Fruit fly (Drosophila melanogaster) Kc167 (cell line): ENCODE results near the gene arm.

ENCODE experiments used
- insv ChIP-seq: fragments of >200 bp; optimal IDR thresholded peaks from 3 replicates; lab custom pipeline; 2018; ENCODE audit warnings: missing external identifiers
- psq ChIP-seq: fragments of >200 bp; optimal IDR thresholded peaks from 2 replicates; lab custom pipeline; 2017; ENCODE audit warnings: missing external identifiers

DNA sequence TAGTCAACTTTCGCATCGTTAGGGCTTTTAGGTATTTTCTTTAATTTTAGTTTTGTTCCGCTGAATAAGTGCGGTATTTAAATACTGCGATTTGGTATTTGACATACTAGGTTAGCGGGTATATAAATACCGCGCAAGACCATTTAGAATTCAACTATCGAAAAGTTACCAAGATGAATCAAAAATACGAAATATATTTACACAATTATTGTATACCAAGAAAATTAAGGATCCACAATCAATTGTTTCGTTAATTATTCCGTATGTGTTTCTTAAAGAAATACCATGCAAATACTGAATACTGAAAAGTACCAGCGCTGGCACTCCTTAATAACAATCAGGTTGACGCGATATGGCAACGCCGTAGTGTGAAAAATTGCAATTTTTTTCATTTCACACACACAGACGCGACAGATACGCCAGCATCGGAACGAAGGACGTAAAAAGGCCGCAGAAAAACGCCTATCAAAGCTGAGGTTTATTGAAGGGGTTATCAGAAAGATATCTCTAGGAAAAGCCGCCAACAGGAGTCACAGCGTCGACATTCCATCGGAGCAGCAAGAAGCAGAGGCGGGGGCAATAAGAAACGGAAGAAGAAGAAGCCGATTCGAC is 26.8 kb downstream of the arm start, which contains the start of the genes Pgam5 and Vps26:
- no peak for TF ChIP-seq insv (lab: Kevin White, UChicago)
- no peak for TF ChIP-seq psq (lab: Kevin White, UChicago)
